Worm (Caenorhabditis elegans): ENCODE data around the gene brd-1.

The brd-1 gene

DNA sequence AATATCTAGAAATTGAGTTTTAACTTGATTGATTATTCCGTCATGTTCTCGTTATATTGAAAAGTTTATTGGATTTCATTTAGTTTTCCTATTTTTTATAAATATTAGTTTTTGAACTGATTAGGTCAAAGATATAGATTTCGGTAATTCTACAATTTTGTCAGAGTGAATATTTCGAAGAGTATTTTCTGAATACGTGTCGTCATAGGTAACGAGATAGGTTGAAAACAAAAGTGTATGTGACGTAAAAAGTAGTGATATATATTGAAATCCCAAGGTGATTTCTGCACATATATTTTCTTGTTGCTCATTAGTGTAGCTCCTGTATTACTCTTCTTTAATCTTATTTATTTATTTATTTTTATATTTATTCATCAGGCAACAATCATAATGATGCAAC is 8.5 kb downstream of the brd-1 start, which contains the start of gene K04C2.7:
TSS of gene K04C2.7 (plus strand) at position 301 of the 400 bp plus-strand sequence.
- no peak for TF ChIP-seq ceh-13 (GFP tag; optimal IDR thresholded peaks at IDR 0.05)
- no peak for TF ChIP-seq ceh-36 (tag; optimal IDR thresholded peaks at IDR 0.05)
- no peak for TF ChIP-seq aly-1 (tag; optimal IDR thresholded peaks at IDR 0.05)

DNA sequence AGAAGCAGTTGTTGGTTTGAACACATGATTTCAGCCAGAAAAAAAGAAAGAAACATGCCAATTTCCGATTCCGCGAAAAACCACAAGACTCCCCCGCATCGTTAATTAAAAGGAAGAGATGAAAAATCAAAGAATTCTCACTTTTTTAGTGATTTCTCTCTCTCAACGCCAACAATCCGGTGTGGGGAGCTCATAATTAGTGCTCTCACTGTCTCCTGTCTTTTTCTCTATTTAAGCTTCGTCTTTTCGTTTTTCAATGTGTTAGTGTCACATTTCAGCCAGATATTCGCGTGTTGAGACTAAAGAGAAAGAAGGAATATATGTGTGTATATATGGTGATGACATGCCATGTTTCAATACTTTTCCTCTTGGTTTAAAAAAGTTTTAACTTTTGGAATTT is 15.6 kb downstream of the brd-1 start:
- TF ChIP-seq pes-1 (GFP tag; IDR thresholded peaks at IDR 0.05) = no peak
- no peak for TF ChIP-seq aly-1 (tag; optimal IDR thresholded peaks at IDR 0.05)
- TF ChIP-seq hnd-1 (tag; optimal IDR thresholded peaks at IDR 0.05) = no peak
- TF ChIP-seq sea-1 (GFP tag; conservative IDR thresholded peaks at IDR 0.05) = no peak
- no peak for TF ChIP-seq F13C5.2 (tag; optimal IDR thresholded peaks at IDR 0.05)
- TF ChIP-seq flt-1 (GFP tag; IDR thresholded peaks at IDR 0.05) = no peak
- no peak for TF ChIP-seq scrt-1 (GFP tag; IDR thresholded peaks at IDR 0.05)
- TF ChIP-seq ama-1 (optimal IDR thresholded peaks at IDR 0.05) = no peak
- TF ChIP-seq tra-4 (tag; optimal IDR thresholded peaks at IDR 0.05) = no peak
- no peak for TF ChIP-seq B0310.2 (tag; optimal IDR thresholded peaks at IDR 0.05)
- TF ChIP-seq ceh-36 (tag; optimal IDR thresholded peaks at IDR 0.05) = no peak
- no peak for TF ChIP-seq ets-7 (tag; optimal IDR thresholded peaks at IDR 0.05)
- no peak for TF ChIP-seq hmg-4 (GFP tag; optimal IDR thresholded peaks at IDR 0.05)

DNA sequence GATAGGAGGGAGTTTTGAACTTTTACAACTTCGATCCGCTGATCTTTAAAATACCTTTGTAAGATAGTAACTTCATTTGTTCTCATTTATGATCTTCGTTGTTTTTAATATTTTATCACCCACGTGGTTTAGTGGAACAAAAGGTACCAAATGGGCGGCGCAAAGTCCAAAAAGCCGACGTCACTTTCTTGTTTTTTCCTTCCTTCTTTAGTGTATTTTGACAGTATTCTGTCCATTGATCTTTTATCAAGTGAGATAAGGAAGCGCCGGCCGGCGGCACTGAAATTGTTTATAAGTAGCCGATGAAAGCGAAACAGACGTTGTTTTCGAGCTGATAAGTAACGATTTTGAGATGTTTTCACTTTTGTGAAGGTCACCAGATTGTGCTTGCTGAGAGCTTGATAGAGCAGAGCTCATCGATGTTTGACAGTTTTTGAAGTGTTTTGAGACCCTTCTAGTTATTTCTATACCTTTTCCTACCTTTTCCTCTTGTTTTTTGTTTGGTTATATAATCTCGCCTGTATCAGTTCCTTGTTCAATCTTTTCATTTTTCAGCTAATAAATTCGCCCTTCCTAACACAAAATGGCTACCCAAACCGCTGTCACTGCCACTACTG is 16.7 kb downstream of the brd-1 start, which contains the start of gene K04C2.3:
TSS of gene K04C2.3 (plus strand) at position 556 of the 617 bp plus-strand sequence.
- TF ChIP-seq pes-1 (GFP tag; IDR thresholded peaks at IDR 0.05) (no peak), aly-1 (tag; optimal IDR thresholded peaks at IDR 0.05) (no peak), ama-1 (optimal IDR thresholded peaks at IDR 0.05) (no peak), ets-7 (tag; optimal IDR thresholded peaks at IDR 0.05) (no peak), ceh-13 (GFP tag; optimal IDR thresholded peaks at IDR 0.05) (no peak), hmg-4 (GFP tag; optimal IDR thresholded peaks at IDR 0.05) (no peak), flt-1 (GFP tag; IDR thresholded peaks at IDR 0.05) (no peak), B0310.2 (tag; optimal IDR thresholded peaks at IDR 0.05) (no peak), scrt-1 (GFP tag; IDR thresholded peaks at IDR 0.05) (no peak), sea-1 (GFP tag; conservative IDR thresholded peaks at IDR 0.05) (no peak)

DNA sequence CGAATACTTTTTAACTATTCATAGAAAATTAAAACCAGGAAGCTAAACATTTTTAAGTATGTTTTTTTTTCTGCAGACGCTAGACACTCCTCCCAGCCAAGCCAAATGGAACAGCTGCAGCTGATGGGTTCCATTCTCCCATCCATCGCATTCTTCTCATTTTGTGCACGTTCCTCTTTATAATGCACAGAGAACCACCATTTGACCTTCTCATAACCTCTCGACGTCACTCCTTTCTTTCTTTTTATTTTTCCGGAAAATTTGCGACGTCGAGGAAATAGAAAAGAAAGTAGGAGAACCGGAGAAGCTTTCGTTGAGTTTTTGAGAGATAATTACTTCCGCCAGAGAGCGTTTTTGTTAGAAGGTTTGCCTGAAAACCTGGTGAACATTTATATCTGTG is 17.6 kb downstream of the brd-1 start:
- TF ChIP-seq tbx-11 (GFP tag; IDR thresholded peaks at IDR 0.05) (no peak), ceh-13 (GFP tag; optimal IDR thresholded peaks at IDR 0.05) (no peak), hnd-1 (tag; optimal IDR thresholded peaks at IDR 0.05) (no peak), scrt-1 (GFP tag; IDR thresholded peaks at IDR 0.05) (no peak), hmbx-1 (tag; optimal IDR thresholded peaks at IDR 0.05) (no peak), tbx-37 (GFP tag; conservative IDR thresholded peaks at IDR 0.05) (no peak), sea-1 (GFP tag; conservative IDR thresholded peaks at IDR 0.05) (no peak)

DNA sequence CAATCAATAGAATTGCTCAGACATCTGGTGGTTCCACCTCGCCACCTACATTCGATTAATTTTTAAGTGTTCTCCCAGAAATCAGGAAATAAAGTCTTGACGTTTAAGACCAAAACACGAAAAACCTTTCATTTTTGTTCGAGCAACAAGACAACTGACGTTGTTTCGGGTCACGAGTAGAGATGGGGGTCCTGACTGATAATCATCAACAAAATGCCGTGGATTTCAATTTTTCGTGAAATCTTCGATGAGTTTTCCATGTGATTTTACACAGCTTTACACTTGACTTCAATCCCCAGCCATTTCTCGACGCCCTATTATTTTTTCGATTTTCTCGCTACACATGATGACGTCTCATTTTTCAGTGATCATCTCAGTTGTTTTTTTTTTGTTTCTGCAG is 18.2 kb downstream of the brd-1 start:
- TF ChIP-seq hmbx-1 (tag; optimal IDR thresholded peaks at IDR 0.05) (no peak), hnd-1 (tag; optimal IDR thresholded peaks at IDR 0.05) (no peak), B0310.2 (tag; optimal IDR thresholded peaks at IDR 0.05) (no peak), sea-1 (GFP tag; conservative IDR thresholded peaks at IDR 0.05) (no peak), scrt-1 (GFP tag; IDR thresholded peaks at IDR 0.05) (no peak)

DNA sequence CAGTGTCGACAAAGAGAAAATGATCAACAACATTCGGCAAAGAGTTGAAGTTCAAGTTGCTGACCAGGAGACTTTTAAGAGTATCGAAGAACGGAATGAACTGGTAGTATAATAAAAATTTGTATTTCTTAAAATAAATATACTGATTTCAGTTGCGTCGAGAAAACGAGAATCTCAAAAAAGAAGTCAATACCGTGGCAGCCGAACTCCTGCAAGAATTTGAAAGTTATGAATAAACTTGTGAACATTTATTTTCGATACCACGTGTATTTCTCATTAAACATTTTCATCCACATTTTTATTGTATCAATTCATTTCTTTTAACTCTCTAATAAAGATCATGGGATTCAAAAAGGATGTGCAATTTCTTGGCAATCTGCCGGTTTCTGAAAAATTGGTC is 19.3 kb downstream of the brd-1 start, which contains the start of gene K04C2.8:
TSS of gene K04C2.8 (plus strand) at position 301 of the 400 bp plus-strand sequence.
- no peak for TF ChIP-seq hnd-1 (tag; optimal IDR thresholded peaks at IDR 0.05)
- no peak for TF ChIP-seq ama-1 (optimal IDR thresholded peaks at IDR 0.05)
- TF ChIP-seq scrt-1 (GFP tag; IDR thresholded peaks at IDR 0.05) = no peak
- TF ChIP-seq ceh-13 (GFP tag; optimal IDR thresholded peaks at IDR 0.05) = no peak
- TF ChIP-seq tbx-11 (GFP tag; IDR thresholded peaks at IDR 0.05) = no peak
- no peak for TF ChIP-seq tra-4 (tag; optimal IDR thresholded peaks at IDR 0.05)
- no peak for TF ChIP-seq ets-7 (tag; optimal IDR thresholded peaks at IDR 0.05)
- no peak for TF ChIP-seq flt-1 (GFP tag; IDR thresholded peaks at IDR 0.05)
- no peak for TF ChIP-seq F13C5.2 (tag; optimal IDR thresholded peaks at IDR 0.05)
- TF ChIP-seq hmg-4 (GFP tag; optimal IDR thresholded peaks at IDR 0.05) = no peak
- no peak for TF ChIP-seq ceh-36 (tag; optimal IDR thresholded peaks at IDR 0.05)
- no peak for TF ChIP-seq tbx-37 (GFP tag; conservative IDR thresholded peaks at IDR 0.05)
- TF ChIP-seq pes-1 (GFP tag; IDR thresholded peaks at IDR 0.05) = no peak
- TF ChIP-seq hmbx-1 (tag; optimal IDR thresholded peaks at IDR 0.05) = no peak
- TF ChIP-seq sea-1 (GFP tag; conservative IDR thresholded peaks at IDR 0.05) = no peak
- no peak for TF ChIP-seq aly-1 (tag; optimal IDR thresholded peaks at IDR 0.05)

DNA sequence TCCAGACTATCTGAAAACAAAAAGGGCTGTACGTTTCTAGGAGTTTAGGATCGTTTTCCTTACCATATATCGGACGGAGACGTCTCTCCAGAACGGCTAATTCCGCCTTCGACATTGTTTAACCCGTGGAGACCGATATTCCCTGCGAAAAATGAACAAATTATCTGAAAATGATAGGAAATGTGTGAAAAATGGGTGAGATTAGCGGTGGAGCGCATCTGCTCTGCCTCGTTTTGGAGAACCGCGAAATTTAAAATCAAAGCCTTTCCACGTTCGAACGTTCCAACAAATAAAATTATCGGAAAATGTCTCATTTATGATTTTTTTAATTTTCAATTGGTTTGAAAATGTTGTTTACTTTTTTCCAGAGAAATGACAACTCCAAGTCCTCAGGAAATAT is 20.0 kb downstream of the brd-1 start, which contains the start of the genes cra-1 and kbp-1:
TSS of gene cra-1 (minus strand) at position 193 of the 400 bp plus-strand sequence.
TSS of gene kbp-1 (plus strand) at position 366 of the 400 bp plus-strand sequence.
- TF ChIP-seq sea-1 (GFP tag; conservative IDR thresholded peaks at IDR 0.05) (no peak), F13C5.2 (tag; optimal IDR thresholded peaks at IDR 0.05) (peak; percentile 20), tra-4 (tag; optimal IDR thresholded peaks at IDR 0.05) (no peak), ama-1 (optimal IDR thresholded peaks at IDR 0.05) (no peak)

DNA sequence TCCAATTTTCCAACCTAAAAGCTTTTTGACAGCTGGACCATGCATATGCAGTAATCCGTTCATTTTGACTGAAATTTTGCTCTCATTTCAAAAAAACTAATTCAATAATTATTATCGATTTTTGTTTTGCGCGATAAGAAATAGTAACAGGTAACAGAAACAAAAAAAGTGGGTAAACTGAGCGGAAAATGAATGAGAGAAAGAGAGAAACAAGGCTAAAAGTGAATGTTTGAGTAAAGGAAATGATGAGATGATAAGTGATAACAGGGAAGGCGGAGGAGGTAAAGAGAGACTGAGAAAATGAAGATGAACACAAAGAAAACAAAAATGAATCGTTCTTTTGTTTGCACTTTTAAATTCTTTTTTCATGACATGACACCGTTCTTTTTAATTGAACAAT is 25.4 kb downstream of the brd-1 start, which contains the start of gene sma-3:
TSS of gene sma-3 (minus strand) at position 68 of the 400 bp plus-strand sequence.
- TF ChIP-seq ceh-13 (GFP tag; optimal IDR thresholded peaks at IDR 0.05) (no peak), hnd-1 (tag; optimal IDR thresholded peaks at IDR 0.05) (no peak), hmbx-1 (tag; optimal IDR thresholded peaks at IDR 0.05) (no peak), ceh-36 (tag; optimal IDR thresholded peaks at IDR 0.05) (no peak), aly-1 (tag; optimal IDR thresholded peaks at IDR 0.05) (no peak), tra-4 (tag; optimal IDR thresholded peaks at IDR 0.05) (no peak), pes-1 (GFP tag; IDR thresholded peaks at IDR 0.05) (no peak), ets-7 (tag; optimal IDR thresholded peaks at IDR 0.05) (no peak), tbx-37 (GFP tag; conservative IDR thresholded peaks at IDR 0.05) (no peak), B0310.2 (tag; optimal IDR thresholded peaks at IDR 0.05) (no peak), scrt-1 (GFP tag; IDR thresholded peaks at IDR 0.05) (no peak), hmg-4 (GFP tag; optimal IDR thresholded peaks at IDR 0.05) (no peak), ama-1 (optimal IDR thresholded peaks at IDR 0.05) (no peak), sea-1 (GFP tag; conservative IDR thresholded peaks at IDR 0.05) (no peak), tbx-11 (GFP tag; IDR thresholded peaks at IDR 0.05) (no peak), F13C5.2 (tag; optimal IDR thresholded peaks at IDR 0.05) (no peak), flt-1 (GFP tag; IDR thresholded peaks at IDR 0.05) (no peak)
